Fruit fly (Drosophila melanogaster): ENCODE results near the gene Pfdn1.

The Pfdn1 gene

DNA sequence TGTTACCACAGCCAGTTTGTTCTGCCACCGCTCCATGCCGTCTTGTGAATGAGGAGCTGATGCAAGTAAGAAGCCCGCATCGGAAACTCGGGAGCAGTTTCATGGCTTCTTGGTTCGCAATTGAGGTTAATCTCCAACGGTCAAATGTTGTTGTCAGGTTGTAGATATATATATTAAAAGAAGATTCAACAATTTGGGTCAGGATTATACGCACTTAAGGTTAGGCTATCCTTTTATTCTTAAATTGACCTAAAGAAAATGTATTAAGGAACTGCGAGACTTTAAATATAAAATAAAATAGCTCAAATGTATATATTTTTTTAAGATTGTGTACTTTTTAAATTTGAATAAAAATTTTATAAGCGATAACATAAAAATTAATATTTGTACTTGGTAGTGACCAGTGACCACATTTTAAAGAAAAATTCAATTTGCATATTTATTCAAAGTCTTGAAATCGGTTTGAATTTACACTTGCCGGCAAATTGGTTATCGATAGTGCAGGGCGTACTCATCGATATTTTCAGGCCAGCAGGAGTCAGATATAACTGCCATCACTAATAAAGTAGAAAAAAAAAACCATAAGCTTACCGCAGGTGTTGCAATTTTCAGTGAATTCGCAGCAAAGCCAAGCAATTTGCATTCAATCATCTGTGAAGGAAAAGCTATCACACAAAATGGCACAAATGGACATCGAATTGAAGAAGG lies at the start of gene Pfdn1, which contains the start of gene CG9150 (continued):
- no peak for TF ChIP-seq repo (GFP tag; optimal IDR thresholded peaks at IDR 0.05)
- TF ChIP-seq CG13894 (tag; optimal IDR thresholded peaks at IDR 0.05), result no peak
- TF ChIP-seq dmrt99B (tag; optimal IDR thresholded peaks at IDR 0.05), result no peak
- peak; percentile 83 for TF ChIP-seq CG32772 (GFP tag; IDR thresholded peaks at IDR 0.05)
- TF ChIP-seq Xrp1 (GFP tag; IDR thresholded peaks at IDR 0.05), result no peak
- TF ChIP-seq HmgZ (tag; optimal IDR thresholded peaks at IDR 0.05), result peak; percentile 34
- TF ChIP-seq CG11247 (GFP tag; IDR thresholded peaks at IDR 0.05), result no peak
- TF ChIP-seq unc-4 (GFP tag; IDR thresholded peaks at IDR 0.05; ENCODE audit: partially characterized antibody), result peak; percentile 90
- TF ChIP-seq CG6654 (GFP tag; optimal IDR thresholded peaks at IDR 0.05), result no peak
- no peak for TF ChIP-seq CG1647 (GFP tag; optimal IDR thresholded peaks at IDR 0.05)
- TF ChIP-seq nom (GFP tag; optimal IDR thresholded peaks at IDR 0.05), result no peak
- TF ChIP-seq lab (GFP tag; optimal IDR thresholded peaks at IDR 0.05), result no peak
- peak; percentile 80 for TF ChIP-seq inv (GFP tag; IDR thresholded peaks at IDR 0.05; ENCODE audit: partially characterized antibody)
- no peak for TF ChIP-seq pnt (GFP tag; optimal IDR thresholded peaks at IDR 0.05)
- no peak for TF ChIP-seq CG31365 (tag; optimal IDR thresholded peaks at IDR 0.05)
- TF ChIP-seq CG6791 (GFP tag; IDR thresholded peaks at IDR 0.05; ENCODE audit: partially characterized antibody), result peak; percentile 85
- peak; percentile 20 for TF ChIP-seq CoRest (tag; optimal IDR thresholded peaks at IDR 0.05)
- TF ChIP-seq CG10366 (GFP tag; IDR thresholded peaks at IDR 0.05), result no peak
- peak; percentile 57 for TF ChIP-seq stwl (tag; optimal IDR thresholded peaks at IDR 0.05)
- no peak for TF ChIP-seq Hmx (GFP tag; optimal IDR thresholded peaks at IDR 0.05)
- no peak; the same call in 2 of the 3 replicates for TF ChIP-seq B-H1 (GFP tag; IDR thresholded peaks at IDR 0.05)
- TF ChIP-seq Antp (GFP tag; optimal IDR thresholded peaks at IDR 0.05), result no peak
- TF ChIP-seq Gsc (GFP tag; IDR thresholded peaks at IDR 0.05), result no peak
- no peak for TF ChIP-seq chm (GFP tag; IDR thresholded peaks at IDR 0.05)
- TF ChIP-seq CG10267 (tag; optimal IDR thresholded peaks at IDR 0.05), result peak; percentile 21
- no peak for TF ChIP-seq Blimp-1 (GFP tag; optimal IDR thresholded peaks at IDR 0.05)
- no peak for TF ChIP-seq Elba2 (GFP tag; optimal IDR thresholded peaks at IDR 0.05)
- no peak for TF ChIP-seq CG3065 (GFP tag; optimal IDR thresholded peaks at IDR 0.05)
- TF ChIP-seq phol (tag; optimal IDR thresholded peaks at IDR 0.05), result peak; percentile 18
- peak; percentile 68 for TF ChIP-seq Myb (GFP tag; optimal IDR thresholded peaks at IDR 0.05)
- TF ChIP-seq BtbVII (GFP tag; optimal IDR thresholded peaks at IDR 0.05), result no peak
- TF ChIP-seq tup (GFP tag; optimal IDR thresholded peaks at IDR 0.05), result no peak
- TF ChIP-seq Sox102F (GFP tag; optimal IDR thresholded peaks at IDR 0.05), result no peak
- TF ChIP-seq CG1792 (GFP tag; optimal IDR thresholded peaks at IDR 0.05), result no peak
- TF ChIP-seq Bteb2 (GFP tag; optimal IDR thresholded peaks at IDR 0.05), result no peak
- no peak for TF ChIP-seq HmgD (GFP tag; optimal IDR thresholded peaks at IDR 0.05)
- peak; percentile 94 for TF ChIP-seq CG15514 (GFP tag; optimal IDR thresholded peaks at IDR 0.05)
- no peak for TF ChIP-seq GATAe (GFP tag; conservative IDR thresholded peaks at IDR 0.05)
- no peak for TF ChIP-seq CG11093 (GFP tag; IDR thresholded peaks at IDR 0.05)
- TF ChIP-seq HLHmδ (GFP tag; optimal IDR thresholded peaks at IDR 0.05), result no peak
- TF ChIP-seq so (GFP tag; IDR thresholded peaks at IDR 0.05), result no peak
- no peak for TF ChIP-seq salm (tag; optimal IDR thresholded peaks at IDR 0.05)
- no peak for TF ChIP-seq CG17385 (GFP tag; optimal IDR thresholded peaks at IDR 0.05)
- TF ChIP-seq wdn (GFP tag; IDR thresholded peaks at IDR 0.05), result no peak
- no peak for TF ChIP-seq Gug (GFP tag; IDR thresholded peaks at IDR 0.05)
- no peak for TF ChIP-seq CG11085 (GFP tag; IDR thresholded peaks at IDR 0.05)
- TF ChIP-seq sd (tag; optimal IDR thresholded peaks at IDR 0.05), result no peak
- no peak for TF ChIP-seq CG14014 (GFP tag; IDR thresholded peaks at IDR 0.05)
- no peak for TF ChIP-seq CrebB (tag; optimal IDR thresholded peaks at IDR 0.05)
- TF ChIP-seq CG2202 (tag; optimal IDR thresholded peaks at IDR 0.05), result no peak

Data from whole organism, embryonic.